Worm (Caenorhabditis elegans): ENCODE results near the gene math-5.

ce11 chrII:1905104-1905503 is 22.5 kb upstream of the math-5 start, which contains the start of gene math-22:
- TF ChIP-seq K12H6.12 (tag; optimal IDR thresholded peaks at IDR 0.05) (no peak), ama-1 (optimal IDR thresholded peaks at IDR 0.05) (no peak), ama-1 (GFP tag; optimal IDR thresholded peaks at IDR 0.05) (no peak), ZK185.1 (tag; optimal IDR thresholded peaks at IDR 0.05; ENCODE audit: poor library complexity, severe bottlenecking) (no peak), pha-4 (tag; optimal IDR thresholded peaks at IDR 0.05) (no peak), aptf-2 (GFP tag; conservative IDR thresholded peaks at IDR 0.05) (no peak), attf-6 (GFP tag; IDR thresholded peaks at IDR 0.05) (no peak), lag-1 (GFP tag; IDR thresholded peaks at IDR 0.05) (no peak), hlh-26 (GFP tag; conservative IDR thresholded peaks at IDR 0.05) (no peak), fkh-3 (tag; optimal IDR thresholded peaks at IDR 0.05) (no peak), athp-1 (tag; optimal IDR thresholded peaks at IDR 0.05) (no peak), F10E7.11 (tag; optimal IDR thresholded peaks at IDR 0.05) (no peak), him-1 (tag; optimal IDR thresholded peaks at IDR 0.05) (no peak), Y67H2A.10 (GFP tag; conservative IDR thresholded peaks at IDR 0.05) (no peak)
